Fruit fly (Drosophila melanogaster): Measurements from ENCODE around the gene CHKov2.

The CHKov2 gene

dm6 chr3R:25289589-25289988, 41.4 kb downstream of the CHKov2 start, which contains the start of gene CG11893:
Gene CG11893 (plus strand): TSS chr3R:25289889.
- TF ChIP-seq sob (GFP tag; IDR thresholded peaks at IDR 0.05) (no peak), HmgZ (tag; optimal IDR thresholded peaks at IDR 0.05) (no peak), CG17328 (GFP tag; IDR thresholded peaks at IDR 0.05) (no peak), CG6791 (GFP tag; IDR thresholded peaks at IDR 0.05; ENCODE audit: partially characterized antibody) (no peak), sima (GFP tag; optimal IDR thresholded peaks at IDR 0.05) (no peak), Dp (GFP tag; optimal IDR thresholded peaks at IDR 0.05) (no peak), E2f1 (GFP tag; IDR thresholded peaks at IDR 0.05) (no peak)

DNA sequence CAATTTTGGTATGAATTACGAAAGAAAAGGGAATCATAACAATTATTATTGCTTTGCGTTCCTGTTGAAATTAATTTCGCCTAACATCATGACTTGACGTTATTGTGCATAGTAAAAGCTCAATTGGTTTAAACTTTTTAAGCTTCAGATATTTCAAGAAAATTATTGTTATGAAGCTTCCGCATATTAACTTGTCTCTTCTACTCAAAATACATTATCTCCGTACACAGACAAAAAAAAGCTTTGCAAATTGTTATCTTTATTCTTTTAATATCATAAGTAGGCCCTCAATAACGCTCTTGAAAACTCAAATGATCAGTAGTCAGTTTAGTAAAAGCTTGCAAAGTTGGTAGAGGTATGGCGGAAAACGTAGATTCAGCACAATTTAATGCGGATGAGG, 43.9 kb downstream of the CHKov2 start, which contains the start of gene CG13658:
Gene CG13658, plus strand, starts transcription at position 347 of the 400 bp plus-strand sequence.
- TF ChIP-seq CG9727 (GFP tag; optimal IDR thresholded peaks at IDR 0.05) (no peak), exex (tag; optimal IDR thresholded peaks at IDR 0.05) (peak; percentile 69), CG6689 (GFP tag; IDR thresholded peaks at IDR 0.05) (no peak), sug (tag; optimal IDR thresholded peaks at IDR 0.05) (peak; percentile 29), Trl (optimal IDR thresholded peaks at IDR 0.05) (peak in 1 of 2 experiments; percentile 16), Trl (GFP tag; optimal IDR thresholded peaks at IDR 0.05) (no peak), z (GFP tag; IDR thresholded peaks at IDR 0.05) (0 out of 3 replicates have a peak, but pooled peaks have one; percentile 31), sens (GFP tag) (peak; percentile 13), Poxn (GFP tag; IDR thresholded peaks at IDR 0.05) (no peak), Hmr (GFP tag; optimal IDR thresholded peaks at IDR 0.05) (no peak), chinmo (GFP tag; IDR thresholded peaks at IDR 0.05; ENCODE audit: partially characterized antibody) (0 out of 4 replicates have a peak, but pooled peaks have one; percentile 17), cad (GFP tag; optimal IDR thresholded peaks at IDR 0.05) (no peak)

DNA sequence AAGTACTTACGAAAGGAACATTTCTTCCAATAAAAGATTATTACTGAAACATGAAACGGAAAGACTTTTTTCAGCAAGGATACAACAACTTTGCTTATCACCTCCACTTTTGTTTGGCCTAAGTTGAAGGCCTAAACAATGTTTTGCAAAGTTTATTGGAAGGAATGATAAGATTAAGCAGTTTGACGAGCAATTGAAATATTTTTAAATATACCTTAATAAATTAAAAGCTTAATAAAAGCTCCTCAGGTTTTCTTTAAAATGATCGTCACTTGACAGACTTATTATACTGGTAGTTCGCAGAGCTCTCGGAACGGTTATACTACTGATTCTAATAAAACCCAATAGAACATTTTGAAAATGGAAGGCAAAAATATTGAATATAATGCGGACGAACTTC, 45.8 kb downstream of the CHKov2 start, which contains the start of gene CG31104:
Gene CG31104, plus strand, starts transcription at position 301 of the 400 bp plus-strand sequence.
- no peak for TF ChIP-seq wor (GFP tag; IDR thresholded peaks at IDR 0.05)
- peak; percentile 22 for TF ChIP-seq exex (tag; optimal IDR thresholded peaks at IDR 0.05)
- TF ChIP-seq phol (tag; optimal IDR thresholded peaks at IDR 0.05), result no peak
- TF ChIP-seq crp (GFP tag; optimal IDR thresholded peaks at IDR 0.05), result no peak
- no peak for TF ChIP-seq CG7357 (GFP tag; IDR thresholded peaks at IDR 0.05)

DNA sequence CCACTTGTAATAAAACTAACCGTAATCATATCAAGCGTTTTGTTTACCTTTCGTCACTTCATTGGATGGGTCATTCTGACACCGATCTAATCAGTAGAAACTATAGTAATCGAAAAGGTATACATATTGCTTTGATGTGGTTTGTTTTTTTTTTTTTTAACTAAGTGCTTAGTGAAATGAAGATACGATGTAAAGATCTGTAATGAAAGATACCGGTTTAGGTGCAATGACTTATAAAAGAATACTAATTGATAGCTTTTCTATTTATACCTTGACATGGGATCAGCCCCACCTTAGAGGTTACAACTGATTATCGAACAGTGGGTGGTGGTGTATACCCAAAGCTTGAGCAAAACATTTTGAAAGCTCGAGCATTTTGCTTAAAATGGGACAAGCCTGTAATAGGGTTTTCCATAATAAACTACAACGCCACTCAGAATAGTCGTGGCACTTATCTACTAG, 47.8 kb downstream of the CHKov2 start, which contains the start of gene CG31300:
Gene CG31300, plus strand, starts transcription at position 412 of the 462 bp plus-strand sequence.
- TF ChIP-seq CG9437 (GFP tag; optimal IDR thresholded peaks at IDR 0.05) (no peak), prd (optimal IDR thresholded peaks at IDR 0.05) (no peak), prd (GFP tag; IDR thresholded peaks at IDR 0.05) (no peak), run (tag; optimal IDR thresholded peaks at IDR 0.05) (peak; percentile 69), exex (tag; optimal IDR thresholded peaks at IDR 0.05) (peak; percentile 37), Poxn (GFP tag; IDR thresholded peaks at IDR 0.05) (no peak), zen (tag; optimal IDR thresholded peaks at IDR 0.05) (no peak), Hr78 (GFP tag; optimal IDR thresholded peaks at IDR 0.05) (peak in 1 of 2 experiments; percentile 57), ttk (GFP tag; IDR thresholded peaks at IDR 0.05) (no peak), CG8089 (GFP tag; optimal IDR thresholded peaks at IDR 0.05) (no peak), slp2 (GFP tag; optimal IDR thresholded peaks at IDR 0.05) (no peak), CG4404 (GFP tag; IDR thresholded peaks at IDR 0.05) (no peak), CG2875 (GFP tag; optimal IDR thresholded peaks at IDR 0.05) (no peak), Pdp1 (GFP tag; optimal IDR thresholded peaks at IDR 0.05) (peak in 1 of 2 experiments; percentile 59), sug (tag; optimal IDR thresholded peaks at IDR 0.05) (peak; percentile 18), zf30C (GFP tag; optimal IDR thresholded peaks at IDR 0.05) (no peak), sob (GFP tag; IDR thresholded peaks at IDR 0.05) (no peak), CG7786 (GFP tag; optimal IDR thresholded peaks at IDR 0.05) (no peak), lola (GFP tag; optimal IDR thresholded peaks at IDR 0.05) (no peak), grn (GFP tag; optimal IDR thresholded peaks at IDR 0.05) (peak; percentile 68), CG12744 (GFP tag; optimal IDR thresholded peaks at IDR 0.05) (no peak), CG6854 (GFP tag; optimal IDR thresholded peaks at IDR 0.05) (no peak)

All from whole organism, embryonic.